Fruit fly (Drosophila melanogaster): ENCODE measurements around the gene CG11617.

DNA sequence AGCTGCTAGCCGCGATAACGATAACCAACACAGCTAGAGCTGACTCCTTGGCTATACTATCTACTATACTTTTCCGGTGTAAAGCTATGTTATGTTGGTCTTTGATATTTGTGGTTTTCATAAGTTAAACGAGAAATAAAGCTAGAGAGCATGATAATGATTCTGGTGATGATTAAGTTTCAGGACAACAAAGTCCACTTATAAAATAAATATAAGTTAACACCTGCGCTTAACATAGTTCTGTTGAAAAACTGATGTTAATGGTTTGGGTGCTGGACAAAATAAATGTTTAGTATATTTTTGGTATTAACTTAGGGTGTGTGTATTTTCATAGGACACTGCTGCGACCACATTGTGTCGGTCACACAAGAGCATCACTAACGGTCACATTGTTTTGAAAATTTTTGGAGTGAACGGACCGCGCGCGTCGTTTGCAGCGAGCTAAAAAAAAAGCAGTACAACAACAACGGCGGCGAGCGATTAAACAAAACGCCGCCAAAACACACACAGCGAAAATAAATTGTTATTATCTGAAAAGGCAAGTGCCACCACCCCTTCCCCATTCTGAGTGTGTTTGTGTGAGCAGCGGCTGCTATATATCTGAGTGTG lies 48.3 kb downstream of the CG11617 start, which contains the start of the genes CG33635 and spen:
- peak; percentile 50 for TF ChIP-seq fd85E (GFP tag; optimal IDR thresholded peaks at IDR 0.05)
- TF ChIP-seq esn (GFP tag; optimal IDR thresholded peaks at IDR 0.05), result peak; percentile 58

Measured in whole organism, prepupa.